Worm (Caenorhabditis elegans): ENCODE data around the gene Y77E11A.7.

The Y77E11A.7 gene

DNA sequence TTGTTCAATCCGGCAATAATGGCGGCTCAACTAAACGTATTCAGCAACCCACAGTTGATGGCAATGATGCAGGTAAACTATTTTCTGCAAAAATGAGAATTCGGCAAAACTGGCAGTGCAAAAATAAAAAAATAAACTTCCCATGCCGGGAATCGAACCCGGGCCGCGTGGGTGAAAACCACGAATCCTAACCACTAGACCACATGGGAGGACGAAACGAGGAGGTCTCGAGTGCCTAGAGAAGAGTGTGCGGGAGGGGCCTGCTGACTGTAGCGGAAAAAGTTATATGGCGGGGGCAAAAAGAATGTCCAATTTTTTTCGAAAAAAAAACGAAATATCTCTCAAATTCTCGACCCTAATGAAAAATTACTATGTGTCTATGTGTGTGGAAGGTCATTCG lies 31.6 kb downstream of the Y77E11A.7 start (continued):
- 0 out of 2 replicates have a peak, but pooled peaks have one; percentile 32 for TF ChIP-seq cebp-2 (GFP tag; IDR thresholded peaks at IDR 0.05)
- peak; percentile 56; the same call in 1 of the 2 replicates for TF ChIP-seq F39B2.1 (GFP tag; IDR thresholded peaks at IDR 0.05)
- TF ChIP-seq nhr-179 (tag; optimal IDR thresholded peaks at IDR 0.05): no peak
- TF ChIP-seq ceh-27 (GFP tag; optimal IDR thresholded peaks at IDR 0.05): peak; percentile 46
- no peak for TF ChIP-seq ceh-91 (GFP tag; IDR thresholded peaks at IDR 0.05)
- TF ChIP-seq K12H6.12 (tag; optimal IDR thresholded peaks at IDR 0.05): no peak
- TF ChIP-seq let-607 (tag; optimal IDR thresholded peaks at IDR 0.05): no peak
- TF ChIP-seq B0336.3 (GFP tag; IDR thresholded peaks at IDR 0.05): 0 out of 2 replicates have a peak, but pooled peaks have one; percentile 21
- peak; percentile 18 for TF ChIP-seq lin-54 (GFP tag; optimal IDR thresholded peaks at IDR 0.05)
- no peak for TF ChIP-seq akir-1 (GFP tag; optimal IDR thresholded peaks at IDR 0.05)
- TF ChIP-seq cebp-1 (GFP tag; IDR thresholded peaks at IDR 0.05): no peak
- TF ChIP-seq cebp-1 (tag; optimal IDR thresholded peaks at IDR 0.05): peak; percentile 56
- peak; percentile 11 for TF ChIP-seq snpc-1.3 (tag; optimal IDR thresholded peaks at IDR 0.05; ENCODE audit: insufficient read depth)
- TF ChIP-seq F37B4.10 (GFP tag; IDR thresholded peaks at IDR 0.05): no peak

DNA sequence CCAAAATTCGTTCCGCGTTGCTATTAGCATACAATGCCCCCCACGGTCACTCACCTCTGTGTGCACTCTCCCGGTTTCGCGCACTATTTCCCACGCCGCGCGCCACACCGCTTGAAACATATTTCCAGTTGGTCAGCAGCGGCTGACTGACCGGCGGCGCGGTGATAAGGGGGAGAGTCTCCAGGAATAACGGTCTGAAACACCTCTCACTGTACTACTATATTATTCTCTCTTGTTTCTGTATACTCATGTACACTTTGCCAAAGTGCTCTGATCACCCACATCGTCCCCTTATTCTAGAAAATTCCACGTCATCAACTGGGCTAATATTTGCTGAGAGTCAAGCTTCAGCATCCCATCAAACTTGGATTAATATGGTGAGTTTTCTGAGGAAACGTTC lies 33.7 kb downstream of the Y77E11A.7 start, which contains the start of gene nhr-41:
TSS of gene nhr-41 (plus strand) at position 301 of the 400 bp plus-strand sequence.
- TF ChIP-seq zfh-2 (GFP tag; conservative IDR thresholded peaks at IDR 0.05) (peak; percentile 61; the same call in 1 of the 2 replicates), F49E8.2 (tag; optimal IDR thresholded peaks at IDR 0.05; ENCODE audit: insufficient read depth) (no peak), hmg-1.2 (GFP tag; IDR thresholded peaks at IDR 0.05) (peak; percentile 15; the same call in 1 of the 2 replicates), dox-1 (GFP tag; IDR thresholded peaks at IDR 0.05) (0 out of 2 replicates have a peak, but pooled peaks have one; percentile 10)

DNA sequence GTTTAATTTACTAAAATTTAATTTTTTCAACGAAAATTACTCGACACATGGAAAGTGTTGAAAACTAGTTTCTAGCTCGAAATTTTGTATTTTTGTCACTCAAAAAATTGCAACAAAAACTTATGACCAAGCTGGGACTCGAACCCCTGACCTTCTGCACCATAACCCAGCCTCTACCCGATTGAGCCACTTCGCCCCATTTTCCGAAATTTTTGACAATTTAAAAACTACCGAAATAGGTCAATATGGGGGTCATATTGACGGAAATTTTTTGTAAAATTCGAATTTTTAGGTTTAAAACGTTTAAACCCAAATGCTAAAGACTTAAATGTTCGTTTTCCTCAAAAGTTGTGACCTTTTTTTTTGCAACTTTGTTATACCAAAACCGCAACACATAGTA lies 34.1 kb downstream of the Y77E11A.7 start:
- TF ChIP-seq tbp1 (GFP tag; optimal IDR thresholded peaks at IDR 0.05) (peak; percentile 68), ztf-25 (GFP tag; IDR thresholded peaks at IDR 0.05) (no peak), rpc-1 (optimal IDR thresholded peaks at IDR 0.05) (peak; percentile 16), rpc-1 (tag; optimal IDR thresholded peaks at IDR 0.05) (peak; percentile 57), mxl-1 (tag; optimal IDR thresholded peaks at IDR 0.05) (no peak), B0261.1 (tag; optimal IDR thresholded peaks at IDR 0.05) (peak; percentile 45)

DNA sequence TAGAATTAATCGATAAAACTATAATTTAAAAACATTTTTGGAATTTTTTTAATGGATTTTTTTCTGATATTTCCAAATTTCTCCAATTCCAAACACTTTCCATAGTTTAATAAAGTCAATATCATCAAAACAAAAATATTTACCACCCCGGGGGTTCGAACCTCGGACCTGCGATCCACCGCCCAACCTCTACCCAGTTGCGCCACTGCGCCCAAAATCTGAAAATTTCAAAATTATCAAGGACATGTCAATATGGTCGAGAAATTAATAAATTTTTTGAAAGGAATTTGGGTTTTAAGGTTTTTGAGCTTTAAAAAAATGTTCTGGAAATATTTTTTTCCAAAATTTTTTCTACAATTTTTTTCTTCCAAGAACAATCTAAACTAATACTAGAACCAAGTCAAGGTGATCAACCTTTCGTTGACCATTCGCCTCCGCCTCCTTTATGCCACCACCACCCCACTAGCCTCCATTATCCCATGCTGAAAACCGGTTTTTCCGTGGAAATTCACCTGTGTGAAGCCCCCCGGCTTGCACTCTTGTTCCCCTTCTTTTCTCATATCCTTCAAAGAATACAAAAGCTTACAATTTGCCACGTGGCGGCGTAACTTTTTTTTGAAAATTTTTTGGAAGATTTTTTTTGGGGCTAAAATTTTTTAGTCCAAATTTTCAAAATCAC lies 37.9 kb downstream of the Y77E11A.7 start:
- TF ChIP-seq rpc-1 (optimal IDR thresholded peaks at IDR 0.05) (peak; percentile 36), rpc-1 (tag; optimal IDR thresholded peaks at IDR 0.05) (peak; percentile 65), gei-17 (GFP tag; optimal IDR thresholded peaks at IDR 0.05) (no peak), cebp-1 (GFP tag; IDR thresholded peaks at IDR 0.05) (no peak), cebp-1 (tag; optimal IDR thresholded peaks at IDR 0.05) (no peak), athp-1 (tag; optimal IDR thresholded peaks at IDR 0.05) (no peak), B0261.1 (tag; optimal IDR thresholded peaks at IDR 0.05) (peak; percentile 41), lin-54 (GFP tag; optimal IDR thresholded peaks at IDR 0.05) (no peak), tbp1 (GFP tag; optimal IDR thresholded peaks at IDR 0.05) (peak; percentile 79), ztf-18 (tag; optimal IDR thresholded peaks at IDR 0.05) (no peak), dox-1 (GFP tag; IDR thresholded peaks at IDR 0.05) (no peak), rec-8 (tag; optimal IDR thresholded peaks at IDR 0.05) (no peak), hmg-1.2 (GFP tag; IDR thresholded peaks at IDR 0.05) (no peak)

DNA sequence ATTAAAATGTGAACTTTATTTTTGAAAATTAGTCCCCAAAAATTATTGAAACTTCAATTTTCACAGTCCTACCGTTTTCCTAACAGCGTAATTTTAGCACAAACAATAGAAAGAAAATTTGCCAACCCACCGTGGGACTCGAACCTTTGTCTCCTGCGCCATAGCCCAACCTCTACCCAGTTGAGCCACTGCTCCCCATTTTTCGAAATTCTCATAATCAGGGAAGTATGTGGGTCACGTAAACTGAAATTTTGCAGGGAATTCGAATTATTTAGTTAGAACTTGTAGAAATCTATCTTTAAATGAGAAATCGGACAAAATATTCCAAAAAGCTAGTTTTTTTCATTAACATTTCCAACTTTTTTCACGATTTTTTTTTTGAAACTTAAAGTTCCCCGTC lies 39.3 kb downstream of the Y77E11A.7 start:
- peak; percentile 8 for TF ChIP-seq rpc-1 (optimal IDR thresholded peaks at IDR 0.05)
- TF ChIP-seq rpc-1 (tag; optimal IDR thresholded peaks at IDR 0.05): peak; percentile 52
- no peak for TF ChIP-seq hsf-1 (GFP tag; IDR thresholded peaks at IDR 0.05)
- peak; percentile 16 for TF ChIP-seq B0261.1 (tag; optimal IDR thresholded peaks at IDR 0.05)
- TF ChIP-seq tbp1 (GFP tag; optimal IDR thresholded peaks at IDR 0.05): peak; percentile 70
